Fruit fly (Drosophila melanogaster) Kc167 (cell line): Measurements from ENCODE around the gene Sgf11.

Experiments used
- Myc ChIP-seq: fragments of >200 bp; optimal IDR thresholded peaks from 2 replicates; lab custom pipeline; 2017; ENCODE audit warnings: missing external identifiers
- Sin3A ChIP-seq: fragments of >200 bp; optimal IDR thresholded peaks from 2 replicates; lab custom pipeline; 2018; ENCODE audit warnings: missing external identifiers
- h ChIP-seq: fragments of >200 bp; optimal IDR thresholded peaks from 3 replicates; lab custom pipeline; 2018; ENCODE audit warnings: missing external identifiers
- insv ChIP-seq: fragments of >200 bp; optimal IDR thresholded peaks from 3 replicates; lab custom pipeline; 2018; ENCODE audit warnings: missing external identifiers
- psq ChIP-seq: fragments of >200 bp; optimal IDR thresholded peaks from 2 replicates; lab custom pipeline; 2017; ENCODE audit warnings: missing external identifiers
- ttk ChIP-seq: sonication (Bioruptor generic); optimal IDR thresholded peaks from 2 replicates; lab custom pipeline; 2017; ENCODE audit warnings: missing external identifiers

Sgf11 gene

dm6 chr3L:18665594-18665993, 16.0 kb downstream of the Sgf11 start:
- no peak for TF ChIP-seq Myc
- TF ChIP-seq ttk (lab: Kevin White, UChicago), result no peak
- no peak for TF ChIP-seq psq (lab: Kevin White, UChicago)

- TF ChIP-seq ttk (lab: Kevin White, UChicago) (no peak), psq (lab: Kevin White, UChicago) (no peak), Sin3A (lab: Kevin White, UChicago) (no peak), insv (lab: Kevin White, UChicago) (no peak), Myc (no peak)
Measured at dm6 chr3L:18653737-18654136, 27.9 kb downstream of the Sgf11 start.

- no peak for TF ChIP-seq Sin3A (lab: Kevin White, UChicago)
- no peak for TF ChIP-seq h (lab: Kevin White, UChicago)
- TF ChIP-seq Myc, result no peak
- no peak for TF ChIP-seq psq (lab: Kevin White, UChicago)
- TF ChIP-seq ttk (lab: Kevin White, UChicago), result no peak
- TF ChIP-seq insv (lab: Kevin White, UChicago), result no peak
Measured at dm6 chr3L:18643222-18643621, 38.4 kb downstream of the Sgf11 start.

dm6 chr3L:18640584-18641527, 40.8 kb downstream of the Sgf11 start:
- TF ChIP-seq Sin3A (lab: Kevin White, UChicago), result no peak
- TF ChIP-seq ttk (lab: Kevin White, UChicago), result no peak
- TF ChIP-seq psq (lab: Kevin White, UChicago), result no peak
- no peak for TF ChIP-seq insv (lab: Kevin White, UChicago)
- TF ChIP-seq h (lab: Kevin White, UChicago), result no peak
- TF ChIP-seq Myc, result no peak

DNA sequence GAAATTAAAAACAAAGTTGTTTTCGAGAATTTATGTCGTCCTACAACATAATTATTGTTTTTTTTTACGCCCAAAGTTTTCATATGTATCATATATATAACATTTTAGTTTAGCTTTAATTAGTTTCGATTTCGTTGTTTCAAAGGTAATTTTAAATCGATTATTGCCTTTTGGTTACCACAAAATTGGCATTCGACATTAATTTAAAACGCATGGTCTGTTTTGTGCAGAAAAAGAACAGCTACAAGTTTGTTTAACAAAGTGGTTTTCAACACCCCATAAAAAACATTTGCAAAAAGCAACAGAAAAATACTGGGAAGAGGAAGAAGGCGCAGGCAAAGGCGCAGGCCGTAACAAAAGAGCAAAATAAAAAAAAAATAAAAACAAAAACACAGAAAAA, 43.1 kb downstream of the Sgf11 start:
- TF ChIP-seq psq (lab: Kevin White, UChicago), result no peak
- TF ChIP-seq Sin3A (lab: Kevin White, UChicago), result no peak
- TF ChIP-seq ttk (lab: Kevin White, UChicago), result no peak
- no peak for TF ChIP-seq insv (lab: Kevin White, UChicago)
- TF ChIP-seq h (lab: Kevin White, UChicago), result no peak
- no peak for TF ChIP-seq Myc

DNA sequence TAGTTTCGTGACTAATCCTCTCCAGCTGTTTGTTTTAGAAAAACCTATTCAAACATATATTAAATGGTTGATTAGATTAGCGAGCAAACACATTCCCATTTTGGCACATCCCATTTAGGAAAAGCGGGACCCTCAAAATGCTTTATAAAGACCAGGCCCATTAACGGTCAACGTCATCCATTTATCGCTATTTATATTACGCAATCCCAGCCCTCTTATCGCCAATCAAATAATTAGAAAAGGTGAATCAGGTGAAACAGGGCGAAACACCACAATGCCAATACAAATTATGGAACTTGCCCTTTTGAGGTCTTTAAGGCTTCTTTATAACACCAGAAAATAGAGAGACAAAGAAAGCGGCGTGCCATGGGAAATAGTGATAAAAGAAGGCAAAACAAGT, 43.6 kb downstream of the Sgf11 start:
- TF ChIP-seq Myc (no peak), psq (lab: Kevin White, UChicago) (no peak), ttk (lab: Kevin White, UChicago) (no peak), insv (lab: Kevin White, UChicago) (no peak), h (lab: Kevin White, UChicago) (no peak), Sin3A (lab: Kevin White, UChicago) (no peak)

dm6 chr3L:18637348-18637747, 44.3 kb downstream of the Sgf11 start:
- no peak for TF ChIP-seq Sin3A (lab: Kevin White, UChicago)
- TF ChIP-seq Myc, result no peak
- no peak for TF ChIP-seq insv (lab: Kevin White, UChicago)
- no peak for TF ChIP-seq h (lab: Kevin White, UChicago)
- no peak for TF ChIP-seq ttk (lab: Kevin White, UChicago)
- TF ChIP-seq psq (lab: Kevin White, UChicago), result no peak

DNA sequence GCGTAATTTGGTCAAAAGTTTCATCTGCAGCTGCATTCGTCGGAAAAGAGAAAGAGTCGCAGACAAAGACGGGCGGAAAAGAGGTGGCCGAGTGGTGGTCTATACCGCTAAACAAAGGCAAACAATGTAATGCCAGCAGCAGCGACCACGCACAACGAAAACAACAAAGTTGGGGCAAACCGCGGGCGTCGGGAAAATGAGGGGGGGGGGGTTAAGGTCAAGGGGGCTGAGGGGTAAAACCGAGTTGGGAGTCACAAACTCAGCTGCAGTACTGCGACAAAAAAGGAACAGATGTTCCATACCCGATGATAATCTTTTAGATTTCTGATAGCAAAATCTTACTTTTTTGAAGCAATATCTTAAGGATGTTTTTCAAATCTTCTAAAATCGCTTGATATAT, 44.9 kb downstream of the Sgf11 start:
- TF ChIP-seq Sin3A (lab: Kevin White, UChicago) (no peak), insv (lab: Kevin White, UChicago) (no peak)

DNA sequence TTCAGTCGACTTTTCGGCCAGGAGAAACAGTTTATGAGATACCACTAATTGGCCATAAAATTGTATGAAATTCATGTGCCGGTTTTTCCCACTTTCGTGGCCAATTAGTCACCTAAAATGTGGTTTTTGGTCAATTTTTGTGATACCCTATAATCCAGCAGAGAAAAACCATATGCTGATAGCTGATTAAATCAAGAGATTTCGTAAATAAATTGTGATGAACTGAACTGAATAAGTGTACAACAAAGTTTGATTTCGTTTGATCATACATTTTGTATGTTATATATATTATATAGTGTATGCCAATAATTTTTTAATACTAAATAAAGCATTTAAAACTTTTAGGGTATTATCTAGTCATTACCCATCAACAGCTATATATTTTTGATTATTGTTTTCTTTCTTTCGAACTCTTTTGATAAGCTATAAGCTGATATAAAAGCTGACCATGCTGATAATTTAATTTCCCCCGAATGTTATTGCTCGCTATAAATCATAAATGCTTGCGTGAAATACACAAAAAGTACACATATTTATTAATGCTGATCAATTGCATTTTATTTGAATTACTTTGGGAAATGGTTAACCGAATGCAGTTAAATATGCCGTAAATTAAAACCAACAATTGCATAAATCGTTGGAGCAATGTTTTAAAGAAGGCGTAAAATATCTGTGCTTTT, 46.7 kb downstream of the Sgf11 start:
- TF ChIP-seq ttk (lab: Kevin White, UChicago), result no peak
- no peak for TF ChIP-seq h (lab: Kevin White, UChicago)
- no peak for TF ChIP-seq Sin3A (lab: Kevin White, UChicago)
- TF ChIP-seq psq (lab: Kevin White, UChicago), result no peak
- no peak for TF ChIP-seq insv (lab: Kevin White, UChicago)
- TF ChIP-seq Myc, result no peak

DNA sequence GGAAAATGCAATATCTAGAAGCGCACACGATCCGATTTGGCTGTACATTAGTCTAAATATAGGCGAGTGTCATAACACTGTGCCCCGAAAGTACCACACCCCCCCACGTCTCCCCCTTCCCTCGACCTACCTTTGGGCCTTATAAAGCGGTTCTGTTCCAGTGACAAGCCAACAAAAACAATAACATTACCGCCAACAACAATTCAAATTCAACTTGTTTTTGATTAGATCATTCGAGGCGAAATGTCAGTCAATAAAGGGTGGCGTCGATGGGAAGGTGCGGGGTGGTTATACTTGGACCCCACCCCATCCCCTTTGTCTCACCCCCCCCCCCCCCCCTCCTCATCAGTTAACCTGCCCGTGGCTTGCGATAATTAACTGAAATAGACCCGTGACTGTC, 48.6 kb downstream of the Sgf11 start:
- TF ChIP-seq Sin3A (lab: Kevin White, UChicago) (no peak), h (lab: Kevin White, UChicago) (no peak), insv (lab: Kevin White, UChicago) (no peak), psq (lab: Kevin White, UChicago) (no peak), Myc (no peak), ttk (lab: Kevin White, UChicago) (no peak)

- no peak for TF ChIP-seq insv (lab: Kevin White, UChicago)
- no peak for TF ChIP-seq Sin3A (lab: Kevin White, UChicago)
- TF ChIP-seq ttk (lab: Kevin White, UChicago), result no peak
- no peak for TF ChIP-seq psq (lab: Kevin White, UChicago)
- TF ChIP-seq Myc, result no peak
- no peak for TF ChIP-seq h (lab: Kevin White, UChicago)
Measured at dm6 chr3L:18632187-18632635, 49.4 kb downstream of the Sgf11 start.
